Worm (Caenorhabditis elegans): ENCODE results near the gene H40L08.3.

DNA sequence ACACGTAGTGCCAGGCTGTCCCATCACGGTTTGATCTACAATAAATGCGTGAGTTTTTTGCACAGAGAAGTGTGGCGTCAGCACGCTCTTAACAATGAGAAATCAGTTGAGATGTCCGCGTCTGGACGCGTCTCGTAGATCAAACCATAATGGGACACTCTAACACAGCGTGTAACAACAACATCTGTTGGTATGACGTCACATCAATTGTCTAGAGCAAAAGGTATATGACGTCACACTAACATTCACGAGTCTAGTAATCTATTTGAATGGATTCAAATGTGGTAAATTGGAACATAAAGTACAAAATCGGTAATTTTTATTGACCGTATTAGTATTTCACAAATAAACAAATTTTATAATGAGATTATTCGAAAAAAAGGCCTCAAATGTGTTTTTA is 39.9 kb upstream of the H40L08.3 start:
- TF ChIP-seq pha-4 (tag; optimal IDR thresholded peaks at IDR 0.05) (no peak), ceh-9 (tag; optimal IDR thresholded peaks at IDR 0.05) (no peak), ztf-11 (tag; optimal IDR thresholded peaks at IDR 0.05) (no peak), ceh-82 (tag; optimal IDR thresholded peaks at IDR 0.05) (no peak), fkh-10 (GFP tag; optimal IDR thresholded peaks at IDR 0.05) (no peak), nfya-1 (tag; optimal IDR thresholded peaks at IDR 0.05; ENCODE audit: insufficient read depth) (no peak), pqm-1 (tag; optimal IDR thresholded peaks at IDR 0.05) (no peak), snpc-4 (tag; optimal IDR thresholded peaks at IDR 0.05) (no peak), nhr-11 (tag; optimal IDR thresholded peaks at IDR 0.05) (no peak), mdl-1 (tag; optimal IDR thresholded peaks at IDR 0.05) (no peak)

Measured in whole organism, L3 larva.